Fruit fly (Drosophila melanogaster): ENCODE data around the gene NijA.

dm6 chr3L:10652487-10652886 is 44.2 kb downstream of the NijA start:
- TF ChIP-seq CG8319 (GFP tag; optimal IDR thresholded peaks at IDR 0.05) (no peak), Ets21C (GFP tag; optimal IDR thresholded peaks at IDR 0.05) (no peak), Gug (GFP tag; IDR thresholded peaks at IDR 0.05) (no peak), net (GFP tag; optimal IDR thresholded peaks at IDR 0.05) (no peak), vri (GFP tag; optimal IDR thresholded peaks at IDR 0.05) (no peak), lz (GFP tag; optimal IDR thresholded peaks at IDR 0.05) (no peak), CG32006 (GFP tag; optimal IDR thresholded peaks at IDR 0.05) (no peak), OdsH (GFP tag; optimal IDR thresholded peaks at IDR 0.05) (no peak), acj6 (GFP tag; optimal IDR thresholded peaks at IDR 0.05) (no peak), CG6854 (GFP tag; optimal IDR thresholded peaks at IDR 0.05) (no peak), Eip75B (GFP tag; optimal IDR thresholded peaks at IDR 0.05) (no peak)
